Fruit fly (Drosophila melanogaster) whole organism, embryonic: Measurements from ENCODE around the gene Reepl1.

Experiments
- Abd-B ChIP-seq: fragments of 200-800 bp; sonication (Bioruptor generic); optimal IDR thresholded peaks from 2 replicates; lab custom pipeline; 2018; ENCODE audit warnings: missing biosample characterization, mild to moderate bottlenecking, missing genetic modification characterization, moderate library complexity
- BEAF-32 ChIP-seq: fragments of 200-800 bp; sonication (Bioruptor generic); optimal IDR thresholded peaks from 3 replicates; lab custom pipeline; 2017; ENCODE audit warnings: missing biosample characterization, missing genetic modification characterization, mild to moderate bottlenecking, moderate library complexity, missing genetic modification reagents
- CG12071 ChIP-seq: fragments of 200-800 bp; sonication (Bioruptor generic); optimal IDR thresholded peaks from 3 replicates; lab custom pipeline; 2018; ENCODE audit warnings: missing biosample characterization, mild to moderate bottlenecking, missing genetic modification characterization
- CG12155 ChIP-seq: fragments of 200-800 bp; sonication (Bioruptor generic); optimal IDR thresholded peaks from 3 replicates; lab custom pipeline; 2016; ENCODE audit warnings: missing biosample characterization, missing genetic modification characterization
- CG1233 ChIP-seq: fragments of 200-800 bp; sonication (Bioruptor generic); optimal IDR thresholded peaks from 4 replicates; lab custom pipeline; 2018; ENCODE audit warnings: missing biosample characterization, mild to moderate bottlenecking, missing genetic modification characterization
- CG12769 ChIP-seq: fragments of 200-800 bp; sonication (Bioruptor generic); optimal IDR thresholded peaks from 2 replicates; lab custom pipeline; 2019; ENCODE audit warnings: missing biosample characterization, mild to moderate bottlenecking, missing genetic modification characterization, moderate library complexity
- CG13287 ChIP-seq: fragments of 200-800 bp; sonication (Bioruptor generic); IDR thresholded peaks from 2 replicates; pipeline ENCODE4 v1.3.6; 2022; ENCODE audit warnings: missing biosample characterization, missing genetic modification characterization; ENCODE audit not compliant: partially characterized antibody
- CG13624 ChIP-seq: fragments of 200-800 bp; sonication (Bioruptor generic); optimal IDR thresholded peaks from 2 replicates; lab custom pipeline; 2016; ENCODE audit warnings: missing biosample characterization, missing genetic modification characterization
- CG14965 ChIP-seq: fragments of 200-800 bp; sonication (Bioruptor generic); optimal IDR thresholded peaks from 2 replicates; lab custom pipeline; 2016; ENCODE audit warnings: missing biosample characterization, missing genetic modification characterization, borderline replicate concordance
- CG15269 ChIP-seq: fragments of 200-800 bp; sonication (Bioruptor generic); optimal IDR thresholded peaks from 2 replicates; lab custom pipeline; 2018; ENCODE audit warnings: missing biosample characterization, mild to moderate bottlenecking, missing genetic modification characterization, moderate library complexity
- CG16779 ChIP-seq: fragments of 200-800 bp; sonication (Bioruptor generic); IDR thresholded peaks from 2 replicates; pipeline ENCODE4 v1.3.6; 2022; ENCODE audit warnings: missing biosample characterization, missing genetic modification characterization
- CG17186 ChIP-seq: fragments of 200-800 bp; sonication (Bioruptor generic); optimal IDR thresholded peaks from 3 replicates; lab custom pipeline; 2017; ENCODE audit warnings: missing biosample characterization, missing genetic modification reagents, missing genetic modification characterization
- CG31441 ChIP-seq: fragments of 200-800 bp; sonication (Bioruptor generic); IDR thresholded peaks from 2 replicates; pipeline ENCODE4 v1.3.6; 2022; ENCODE audit warnings: missing biosample characterization, missing genetic modification characterization
- CG3407 ChIP-seq: fragments of 200-800 bp; sonication (Bioruptor generic); optimal IDR thresholded peaks from 2 replicates; lab custom pipeline; 2018; ENCODE audit warnings: missing biosample characterization, mild to moderate bottlenecking, missing genetic modification characterization
- CG6254 ChIP-seq: fragments of 200-800 bp; sonication (Bioruptor generic); optimal IDR thresholded peaks from 3 replicates; lab custom pipeline; 2017; ENCODE audit warnings: mild to moderate bottlenecking, missing biosample characterization, missing genetic modification reagents, missing genetic modification characterization
- CG7987 ChIP-seq: fragments of 200-800 bp; sonication (Bioruptor generic); optimal IDR thresholded peaks from 2 replicates; lab custom pipeline; 2018; ENCODE audit warnings: missing biosample characterization, mild to moderate bottlenecking, missing genetic modification characterization, moderate library complexity
- CG9215 ChIP-seq: fragments of 200-800 bp; sonication (Bioruptor generic); IDR thresholded peaks from 2 replicates; pipeline ENCODE4 v1.3.6; 2022; ENCODE audit warnings: missing biosample characterization, missing genetic modification characterization
- CTCF ChIP-seq: fragments of 200-800 bp; sonication (Bioruptor generic); optimal IDR thresholded peaks from 2 replicates; lab custom pipeline; 2017; ENCODE audit warnings: missing biosample characterization, mild to moderate bottlenecking, missing genetic modification characterization, moderate library complexity
- D ChIP-seq, 2 experiments: fragments of 200-800 bp in 1 of 2; fragments of >200 bp in 1 of 2; sonication (Bioruptor generic) in 1 of 2; optimal IDR thresholded peaks; 2 replicates in 1 of 2; 3 replicates in 1 of 2; lab custom pipeline; 2017; ENCODE audit warnings: mild to moderate bottlenecking in 1 of 2, missing biosample characterization in 1 of 2, missing genetic modification characterization in 1 of 2, missing genetic modification reagents in 1 of 2
- Dll ChIP-seq: fragments of 200-800 bp; sonication (Bioruptor generic); IDR thresholded peaks from 4 replicates; pipeline ENCODE4 v1.3.6; 2022; ENCODE audit warnings: missing biosample characterization, missing genetic modification characterization; ENCODE audit not compliant: partially characterized antibody
- Eip74EF ChIP-seq, 2 experiments: fragments of 200-800 bp in 1 of 2; fragments of >200 bp in 1 of 2; sonication (Bioruptor generic) in 1 of 2; optimal IDR thresholded peaks; 2 replicates each; lab custom pipeline; 2017 to 2019; ENCODE audit warnings: missing biosample characterization in 2 of 2, missing genetic modification characterization in 2 of 2, mild to moderate bottlenecking in 1 of 2, moderate library complexity in 1 of 2
- Fer1 ChIP-seq: fragments of 200-800 bp; sonication (Bioruptor generic); optimal IDR thresholded peaks from 2 replicates; lab custom pipeline; 2017; ENCODE audit warnings: missing biosample characterization, mild to moderate bottlenecking, missing genetic modification characterization
- HLH3B ChIP-seq: fragments of 200-800 bp; sonication (Bioruptor generic); IDR thresholded peaks from 2 replicates; pipeline ENCODE4 v1.3.6; 2022; ENCODE audit warnings: missing biosample characterization, missing genetic modification characterization
- Mad ChIP-seq: fragments of 200-800 bp; sonication (Bioruptor generic); optimal IDR thresholded peaks from 2 replicates; lab custom pipeline; 2016; ENCODE audit warnings: missing biosample characterization, missing genetic modification characterization
- Meics ChIP-seq: fragments of 200-800 bp; sonication (Bioruptor generic); optimal IDR thresholded peaks from 2 replicates; lab custom pipeline; 2017; ENCODE audit warnings: missing biosample characterization, mild to moderate bottlenecking, missing genetic modification characterization
- NfI ChIP-seq: fragments of 200-800 bp; sonication (Bioruptor generic); optimal IDR thresholded peaks from 3 replicates; lab custom pipeline; 2018; ENCODE audit warnings: missing biosample characterization, mild to moderate bottlenecking, missing genetic modification characterization, moderate library complexity
- Poxn ChIP-seq: fragments of 200-800 bp; sonication (Bioruptor generic); IDR thresholded peaks from 2 replicates; pipeline ENCODE4 v1.3.6; 2022; ENCODE audit warnings: missing biosample characterization, missing genetic modification characterization
- Six4 ChIP-seq: fragments of 200-800 bp; sonication (Bioruptor generic); optimal IDR thresholded peaks from 2 replicates; lab custom pipeline; 2016; ENCODE audit warnings: missing biosample characterization, missing genetic modification characterization
- Sry-δ ChIP-seq: fragments of 200-800 bp; sonication (Bioruptor generic); optimal IDR thresholded peaks from 2 replicates; lab custom pipeline; 2016; ENCODE audit warnings: missing biosample characterization, missing genetic modification characterization
- abd-A ChIP-seq: fragments of 200-800 bp; sonication (Bioruptor generic); optimal IDR thresholded peaks from 3 replicates; lab custom pipeline; 2019; ENCODE audit warnings: missing biosample characterization, mild to moderate bottlenecking, missing genetic modification characterization, moderate library complexity
- az2 ChIP-seq: fragments of 200-800 bp; sonication (Bioruptor generic); optimal IDR thresholded peaks from 3 replicates; lab custom pipeline; 2016; ENCODE audit warnings: missing biosample characterization, missing genetic modification characterization
- bab2 ChIP-seq: fragments of 200-800 bp; sonication (Bioruptor generic); optimal IDR thresholded peaks from 2 replicates; lab custom pipeline; 2016; ENCODE audit warnings: missing biosample characterization, missing genetic modification characterization
- cas ChIP-seq: fragments of 200-800 bp; sonication (Bioruptor generic); IDR thresholded peaks from 2 replicates; pipeline ENCODE4 v1.3.6; 2022; ENCODE audit warnings: missing biosample characterization, missing genetic modification characterization
- cg ChIP-seq: fragments of 200-800 bp; sonication (Bioruptor generic); optimal IDR thresholded peaks from 3 replicates; lab custom pipeline; 2019; ENCODE audit warnings: missing biosample characterization, mild to moderate bottlenecking, missing genetic modification characterization, moderate library complexity
- chn ChIP-seq: fragments of 200-800 bp; sonication (Bioruptor generic); optimal IDR thresholded peaks from 2 replicates; lab custom pipeline; 2016; ENCODE audit warnings: missing biosample characterization, missing genetic modification characterization
- ems ChIP-seq: fragments of 200-800 bp; sonication (Bioruptor generic); optimal IDR thresholded peaks from 3 replicates; lab custom pipeline; 2016; ENCODE audit warnings: missing biosample characterization, missing genetic modification characterization
- exex ChIP-seq: fragments of 200-800 bp; sonication (Bioruptor generic); optimal IDR thresholded peaks from 4 replicates; lab custom pipeline; 2018; ENCODE audit warnings: missing biosample characterization, mild to moderate bottlenecking, missing genetic modification characterization, moderate library complexity
- eyg ChIP-seq: fragments of 200-800 bp; sonication (Bioruptor generic); optimal IDR thresholded peaks from 3 replicates; lab custom pipeline; 2016; ENCODE audit warnings: missing biosample characterization, missing genetic modification characterization
- hb ChIP-seq: fragments of 200-800 bp; sonication (Bioruptor generic); IDR thresholded peaks from 3 replicates; pipeline ENCODE4 v1.3.6; 2022; ENCODE audit warnings: missing biosample characterization, missing genetic modification characterization; ENCODE audit not compliant: partially characterized antibody
- mam ChIP-seq: fragments of 200-800 bp; sonication (Bioruptor generic); optimal IDR thresholded peaks from 3 replicates; lab custom pipeline; 2016; ENCODE audit warnings: missing biosample characterization, missing genetic modification characterization
- pita ChIP-seq: fragments of 200-800 bp; sonication (Bioruptor generic); optimal IDR thresholded peaks from 2 replicates; lab custom pipeline; 2017; ENCODE audit warnings: missing biosample characterization, mild to moderate bottlenecking, missing genetic modification characterization
- row ChIP-seq: fragments of 200-800 bp; sonication (Bioruptor generic); IDR thresholded peaks from 3 replicates; pipeline ENCODE4 v1.3.6; 2022; ENCODE audit warnings: missing biosample characterization, missing genetic modification characterization
- sug ChIP-seq: fragments of 200-800 bp; optimal IDR thresholded peaks from 2 replicates; lab custom pipeline; 2019; ENCODE audit warnings: missing biosample characterization, mild to moderate bottlenecking, missing genetic modification characterization, moderate library complexity
- tll ChIP-seq, 2 experiments: fragments of 200-800 bp in 1 of 2; fragments of >200 bp in 1 of 2; sonication (Bioruptor generic) in 1 of 2; optimal IDR thresholded peaks; 2 replicates each; lab custom pipeline; 2017 to 2019; ENCODE audit warnings: missing biosample characterization in 2 of 2, missing genetic modification characterization in 2 of 2, mild to moderate bottlenecking in 1 of 2, moderate library complexity in 1 of 2
- ttk ChIP-seq: fragments of 200-800 bp; sonication (Bioruptor generic); IDR thresholded peaks from 2 replicates; pipeline ENCODE4 v2.1.2; 2022; ENCODE audit warnings: missing biosample characterization, missing genetic modification characterization
- vnd ChIP-seq: fragments of 200-800 bp; sonication (Bioruptor generic); IDR thresholded peaks from 3 replicates; pipeline ENCODE4 v1.3.6; 2022; ENCODE audit warnings: missing biosample characterization, missing genetic modification characterization; ENCODE audit not compliant: partially characterized antibody
- zfh2 ChIP-seq: fragments of 200-800 bp; sonication (Bioruptor generic); optimal IDR thresholded peaks from 2 replicates; lab custom pipeline; 2016; ENCODE audit warnings: missing biosample characterization, missing genetic modification characterization

The Reepl1 gene

DNA sequence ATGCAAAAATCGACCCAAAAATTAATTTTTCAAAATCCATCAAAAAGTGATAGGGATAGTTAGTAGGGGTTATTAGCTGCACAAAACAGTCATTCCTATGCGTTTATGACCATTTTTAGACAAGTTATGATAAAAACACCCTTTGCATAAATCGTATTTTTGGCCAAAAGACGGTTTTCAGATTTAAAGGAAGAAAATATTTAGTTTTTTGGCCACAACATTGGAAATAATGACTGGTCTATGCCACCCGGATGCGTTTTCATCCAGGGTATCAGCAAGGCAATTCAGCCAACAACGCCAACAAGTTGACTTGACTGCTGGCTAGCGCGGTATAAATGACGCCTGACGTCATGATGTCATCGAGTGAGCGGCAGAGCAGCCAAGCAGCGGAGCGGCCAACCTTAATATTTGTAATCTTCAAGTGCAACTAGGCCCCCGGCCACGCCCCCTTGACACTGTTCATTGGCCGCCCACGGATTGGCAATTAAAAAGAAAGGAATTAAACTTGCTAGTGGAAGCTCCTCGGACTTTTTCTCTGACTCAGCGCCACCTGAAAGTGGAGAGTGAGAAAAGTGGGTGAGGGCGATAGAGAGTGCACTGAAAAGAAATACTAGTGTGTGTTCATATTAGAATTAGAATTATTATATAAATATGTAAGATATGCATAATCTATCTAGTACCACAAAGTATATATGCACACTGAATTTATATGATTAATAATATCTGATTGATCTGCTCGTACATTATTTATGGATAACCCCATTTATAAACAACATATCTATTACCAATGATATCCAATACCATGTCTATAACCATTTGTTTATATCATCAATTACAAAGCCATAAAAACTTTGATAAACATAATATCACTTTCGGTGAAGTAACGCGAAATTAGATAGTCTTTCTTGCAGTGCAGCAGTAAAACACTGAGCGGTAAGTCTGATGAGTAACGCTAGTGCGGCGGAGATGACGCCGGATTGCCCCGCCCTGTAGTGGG lies 12.5 kb upstream of the Reepl1 start (continued):
- TF ChIP-seq tll (GFP tag; optimal IDR thresholded peaks at IDR 0.05; lab: Kevin White, UChicago) (no peak), Eip74EF (GFP tag; optimal IDR thresholded peaks at IDR 0.05; lab: Kevin White, UChicago) (peak in 1 of 2 experiments; percentile 91), CG6254 (peak; percentile 29), row (GFP tag; lab: Robert Waterston, UW) (peak; percentile 78), CG12071 (peak; percentile 37), CG14965 (GFP tag; lab: Kevin White, UChicago) (no peak), CG13624 (peak; percentile 27), Six4 (GFP tag; lab: Kevin White, UChicago) (peak; percentile 68), vnd (no peak), mam (GFP tag; lab: Kevin White, UChicago) (peak; percentile 58), az2 (GFP tag; lab: Kevin White, UChicago) (peak; percentile 77), Poxn (GFP tag; lab: Robert Waterston, UW) (0 out of 2 replicates have a peak, but pooled peaks have one; percentile 12), bab2 (GFP tag; lab: Kevin White, UChicago) (peak; percentile 47), CG17186 (GFP tag; lab: Kevin White, UChicago) (no peak), ems (GFP tag; lab: Kevin White, UChicago) (peak; percentile 16), Meics (peak; percentile 91), sug (tag; lab: Kevin White, UChicago) (peak; percentile 88), CG12155 (GFP tag; lab: Kevin White, UChicago) (peak; percentile 74), CG7987 (GFP tag; lab: Kevin White, UChicago) (no peak), zfh2 (GFP tag; lab: Kevin White, UChicago) (peak; percentile 48), CG9215 (GFP tag; lab: Robert Waterston, UW) (peak; percentile 76), CTCF (GFP tag; lab: Kevin White, UChicago) (peak; percentile 19), CG16779 (GFP tag; lab: Robert Waterston, UW) (no peak), Fer1 (GFP tag; lab: Kevin White, UChicago) (peak; percentile 92), hb (GFP tag; lab: Robert Waterston, UW) (no peak), HLH3B (GFP tag; lab: Robert Waterston, UW) (peak; percentile 67), D (optimal IDR thresholded peaks at IDR 0.05; lab: Kevin White, UChicago) (no peak), D (GFP tag; optimal IDR thresholded peaks at IDR 0.05; lab: Kevin White, UChicago) (peak; percentile 76), Sry-δ (GFP tag; lab: Kevin White, UChicago) (peak; percentile 0), CG3407 (GFP tag; lab: Kevin White, UChicago) (peak; percentile 78), abd-A (tag; lab: Kevin White, UChicago) (no peak), cg (no peak), ttk (GFP tag; lab: Robert Waterston, UW) (peak; percentile 40; the same call in 1 of the 2 replicates), cas (no peak), NfI (GFP tag; lab: Kevin White, UChicago) (peak; percentile 81), CG12769 (tag; lab: Kevin White, UChicago) (no peak), CG1233 (peak; percentile 83), CG13287 (GFP tag; lab: Robert Waterston, UW) (no peak), chn (GFP tag; lab: Kevin White, UChicago) (no peak), pita (GFP tag; lab: Kevin White, UChicago) (no peak), Dll (GFP tag; lab: Robert Waterston, UW) (no peak), Mad (GFP tag; lab: Kevin White, UChicago) (no peak), CG31441 (peak; percentile 92), CG15269 (tag; lab: Kevin White, UChicago) (peak; percentile 92), Abd-B (peak; percentile 86), exex (tag; lab: Kevin White, UChicago) (peak; percentile 57), eyg (GFP tag; lab: Kevin White, UChicago) (no peak), BEAF-32 (GFP tag; lab: Kevin White, UChicago) (no peak)
